Fruit fly (Drosophila melanogaster): ENCODE measurements around the gene CG32266.

CG32266 gene

DNA sequence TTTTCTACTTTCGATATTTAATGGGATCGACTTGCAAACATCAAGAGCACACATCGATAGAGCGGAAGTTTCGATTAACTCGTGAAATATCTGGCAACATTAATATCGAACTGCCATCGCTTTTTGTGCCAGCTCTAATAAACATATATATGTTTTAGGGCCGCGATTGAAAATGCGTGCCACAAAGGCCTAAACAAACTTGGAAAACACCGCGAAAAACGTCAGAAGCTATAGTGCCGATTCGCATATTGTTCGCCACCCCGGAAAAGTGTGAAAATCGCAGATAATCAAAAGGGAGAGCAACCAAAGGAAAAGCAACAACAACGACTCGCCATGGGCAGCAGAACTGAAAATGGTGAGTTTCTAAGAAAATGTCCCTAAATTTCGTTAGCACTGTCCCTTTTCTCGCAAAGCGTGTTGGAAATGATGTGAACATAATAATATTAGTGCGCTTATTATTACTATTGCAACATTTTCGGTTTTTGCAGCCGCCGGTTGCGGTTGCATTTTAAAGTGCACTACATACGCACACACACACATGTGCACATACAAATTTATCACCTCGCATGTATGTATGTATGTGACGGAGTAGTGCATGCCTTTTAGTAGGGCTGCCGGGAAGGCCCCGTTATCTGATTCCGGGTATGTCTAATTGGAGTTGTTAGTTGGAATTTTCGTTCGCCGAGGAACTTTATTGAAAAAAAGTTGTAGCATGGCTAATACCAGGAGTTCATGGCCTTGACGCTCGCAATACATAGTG, 28.1 kb downstream of the CG32266 start, which contains the start of gene enc (continued):
- TF ChIP-seq nerfin-2 (GFP tag; IDR thresholded peaks at IDR 0.05; ENCODE audit: partially characterized antibody) (peak; percentile 93), BEAF-32 (GFP tag; optimal IDR thresholded peaks at IDR 0.05) (peak; percentile 94), H15 (GFP tag; IDR thresholded peaks at IDR 0.05) (no peak), gsb-n (tag; optimal IDR thresholded peaks at IDR 0.05) (no peak), seq (GFP tag; IDR thresholded peaks at IDR 0.05) (no peak), chinmo (GFP tag; IDR thresholded peaks at IDR 0.05; ENCODE audit: partially characterized antibody) (peak; percentile 96), CG10147 (GFP tag; optimal IDR thresholded peaks at IDR 0.05) (peak; percentile 23), CG17802 (tag; optimal IDR thresholded peaks at IDR 0.05) (no peak), CG6654 (GFP tag; optimal IDR thresholded peaks at IDR 0.05) (no peak), CG11723 (GFP tag; optimal IDR thresholded peaks at IDR 0.05) (no peak), CG12744 (GFP tag; optimal IDR thresholded peaks at IDR 0.05) (no peak), bab2 (GFP tag; optimal IDR thresholded peaks at IDR 0.05) (no peak), PHDP (tag; optimal IDR thresholded peaks at IDR 0.05) (no peak), CG14860 (GFP tag; IDR thresholded peaks at IDR 0.05; ENCODE audit: partially characterized antibody) (peak; percentile 93), Dek (tag; optimal IDR thresholded peaks at IDR 0.05) (peak; percentile 12), CG11504 (tag; optimal IDR thresholded peaks at IDR 0.05) (peak; percentile 70), CoRest (tag; optimal IDR thresholded peaks at IDR 0.05) (peak; percentile 7), CG9727 (GFP tag; optimal IDR thresholded peaks at IDR 0.05) (no peak), CG3995 (GFP tag; optimal IDR thresholded peaks at IDR 0.05) (no peak), CG6854 (GFP tag; optimal IDR thresholded peaks at IDR 0.05) (no peak), CG3838 (GFP tag; optimal IDR thresholded peaks at IDR 0.05) (no peak), chif (GFP tag; optimal IDR thresholded peaks at IDR 0.05) (peak in 1 of 2 experiments; percentile 16), CG1602 (GFP tag; optimal IDR thresholded peaks at IDR 0.05) (no peak), Sry-δ (GFP tag; optimal IDR thresholded peaks at IDR 0.05) (peak; percentile 95), tap (tag; optimal IDR thresholded peaks at IDR 0.05) (no peak), CG9609 (GFP tag; optimal IDR thresholded peaks at IDR 0.05) (no peak), run (tag; optimal IDR thresholded peaks at IDR 0.05) (no peak), crc (GFP tag; optimal IDR thresholded peaks at IDR 0.05) (no peak), CG7556 (GFP tag; optimal IDR thresholded peaks at IDR 0.05) (no peak), MBD-R2 (GFP tag; IDR thresholded peaks at IDR 0.05) (peak; percentile 75), nmo (GFP tag; optimal IDR thresholded peaks at IDR 0.05) (peak; percentile 44), Hand (GFP tag; optimal IDR thresholded peaks at IDR 0.05) (no peak), usp (GFP tag; optimal IDR thresholded peaks at IDR 0.05) (no peak), Asciz (GFP tag; optimal IDR thresholded peaks at IDR 0.05) (peak; percentile 23), insv (GFP tag; optimal IDR thresholded peaks at IDR 0.05) (peak; percentile 80 to 95), psq (GFP tag; optimal IDR thresholded peaks at IDR 0.05) (no peak), NFAT (GFP tag; IDR thresholded peaks at IDR 0.05) (no peak), CG15601 (tag; optimal IDR thresholded peaks at IDR 0.05) (peak; percentile 12), wor (GFP tag; IDR thresholded peaks at IDR 0.05) (no peak), CG42726 (GFP tag; IDR thresholded peaks at IDR 0.05; ENCODE audit: partially characterized antibody) (peak; percentile 98), Atf-2 (GFP tag; optimal IDR thresholded peaks at IDR 0.05) (no peak), dm (GFP tag; optimal IDR thresholded peaks at IDR 0.05) (peak; percentile 9), Side (GFP tag; optimal IDR thresholded peaks at IDR 0.05) (no peak), CG11398 (GFP tag; optimal IDR thresholded peaks at IDR 0.05) (no peak), lilli (GFP tag; optimal IDR thresholded peaks at IDR 0.05) (peak; percentile 21), sug (tag; optimal IDR thresholded peaks at IDR 0.05) (peak; percentile 36), NC2β (GFP tag; optimal IDR thresholded peaks at IDR 0.05) (peak; percentile 15), lov (optimal IDR thresholded peaks at IDR 0.05) (no peak), lov (GFP tag; IDR thresholded peaks at IDR 0.05) (no peak), ATbp (GFP tag; optimal IDR thresholded peaks at IDR 0.05) (no peak)

Data from whole organism, embryonic.